Worm (Caenorhabditis elegans) whole organism, L2 larva: ENCODE data around the gene srd-69.

Experiments used
- C34F6.9 ChIP-seq: fragments of 150-350 bp; optimal IDR thresholded peaks from 2 replicates; lab custom pipeline; 2014; ENCODE audit warnings: missing biosample characterization, missing genetic modification characterization
- Y55F3AM.14 ChIP-seq: fragments of 200-800 bp; sonication (Bioruptor generic); optimal IDR thresholded peaks from 2 replicates; lab custom pipeline; 2018; ENCODE audit warnings: mild to moderate bottlenecking, missing genetic modification characterization, missing compliant biosample characterization
- alr-1 ChIP-seq: fragments of 150-350 bp; optimal IDR thresholded peaks from 2 replicates; lab custom pipeline; 2014; ENCODE audit warnings: missing biosample characterization, missing genetic modification characterization
- ama-1 ChIP-seq: fragments of 150-350 bp; optimal IDR thresholded peaks from 2 replicates; lab custom pipeline; 2018; ENCODE audit warnings: inconsistent platforms
- ceh-16 ChIP-seq: fragments of 150-350 bp; optimal IDR thresholded peaks from 2 replicates; lab custom pipeline; 2014; ENCODE audit warnings: missing biosample characterization, missing genetic modification characterization
- ceh-82 ChIP-seq: fragments of 150-350 bp; optimal IDR thresholded peaks from 2 replicates; lab custom pipeline; 2014; ENCODE audit warnings: missing biosample characterization, missing genetic modification characterization
- crh-2 ChIP-seq: sonication (generic microtip); optimal IDR thresholded peaks from 2 replicates; lab custom pipeline; 2017; ENCODE audit warnings: missing biosample characterization, missing genetic modification characterization
- dmd-4 ChIP-seq: sonication (generic microtip); optimal IDR thresholded peaks from 2 replicates; lab custom pipeline; 2017; ENCODE audit warnings: missing biosample characterization, missing genetic modification characterization
- elt-1 ChIP-seq: fragments of 150-350 bp; optimal IDR thresholded peaks from 2 replicates; lab custom pipeline; 2014; ENCODE audit warnings: missing biosample characterization, missing genetic modification characterization
- elt-3 ChIP-seq: sonication (generic microtip); optimal IDR thresholded peaks from 2 replicates; lab custom pipeline; 2017; ENCODE audit warnings: missing biosample characterization, missing genetic modification characterization
- fos-1 ChIP-seq: fragments of 150-350 bp; optimal IDR thresholded peaks from 2 replicates; lab custom pipeline; 2014; ENCODE audit warnings: missing biosample characterization, missing genetic modification characterization
- gmeb-1 ChIP-seq: fragments of 150-350 bp; optimal IDR thresholded peaks from 2 replicates; lab custom pipeline; 2014; ENCODE audit warnings: missing biosample characterization, missing genetic modification characterization
- lin-11 ChIP-seq: fragments of 150-350 bp; sonication (generic microtip); optimal IDR thresholded peaks from 2 replicates; lab custom pipeline; 2014; ENCODE audit warnings: missing biosample characterization, missing genetic modification characterization, inconsistent platforms, mixed read lengths
- lin-13 ChIP-seq: fragments of 150-350 bp; optimal IDR thresholded peaks from 2 replicates; lab custom pipeline; 2014; ENCODE audit warnings: missing biosample characterization, missing genetic modification reagents, missing genetic modification characterization
- lin-39 ChIP-seq: fragments of 150-350 bp; optimal IDR thresholded peaks from 2 replicates; lab custom pipeline; 2014; ENCODE audit warnings: missing biosample characterization, missing genetic modification reagents, missing genetic modification characterization
- lsy-2 ChIP-seq, 2 experiments: fragments of 150-350 bp in 1 of 2; sonication (generic microtip) in 1 of 2; optimal IDR thresholded peaks; 2 replicates each; lab custom pipeline; 2014 to 2017; ENCODE audit warnings: missing biosample characterization in 2 of 2, missing genetic modification characterization in 2 of 2
- mab-5 ChIP-seq: fragments of 150-350 bp; optimal IDR thresholded peaks from 2 replicates; lab custom pipeline; 2014; ENCODE audit warnings: missing biosample characterization, missing genetic modification characterization
- mbf-1 ChIP-seq: sonication (generic microtip); optimal IDR thresholded peaks from 2 replicates; lab custom pipeline; 2017; ENCODE audit warnings: missing biosample characterization, missing genetic modification characterization
- nhr-10 ChIP-seq: sonication (generic microtip); optimal IDR thresholded peaks from 2 replicates; lab custom pipeline; 2017; ENCODE audit warnings: missing biosample characterization, missing genetic modification characterization
- nhr-11 ChIP-seq: fragments of 150-350 bp; optimal IDR thresholded peaks from 2 replicates; lab custom pipeline; 2014; ENCODE audit warnings: missing biosample characterization, missing genetic modification characterization
- nhr-12 ChIP-seq: fragments of 150-350 bp; optimal IDR thresholded peaks from 2 replicates; lab custom pipeline; 2014; ENCODE audit warnings: missing biosample characterization, missing genetic modification characterization
- nhr-129 ChIP-seq: fragments of 150-350 bp; optimal IDR thresholded peaks from 2 replicates; lab custom pipeline; 2014; ENCODE audit warnings: missing biosample characterization, missing genetic modification characterization
- nhr-21 ChIP-seq: fragments of 150-350 bp; optimal IDR thresholded peaks from 2 replicates; lab custom pipeline; 2014; ENCODE audit warnings: missing biosample characterization, missing genetic modification characterization
- nhr-23 ChIP-seq: fragments of 150-350 bp; optimal IDR thresholded peaks from 2 replicates; lab custom pipeline; 2014; ENCODE audit warnings: missing biosample characterization, missing genetic modification reagents, missing genetic modification characterization
- nhr-237 ChIP-seq: fragments of 150-350 bp; optimal IDR thresholded peaks from 2 replicates; lab custom pipeline; 2014; ENCODE audit warnings: missing biosample characterization, missing genetic modification characterization
- nhr-25 ChIP-seq: fragments of 150-350 bp; sonication (generic microtip); optimal IDR thresholded peaks from 3 replicates; lab custom pipeline; 2014; ENCODE audit warnings: missing biosample characterization, missing genetic modification characterization
- nhr-6 ChIP-seq: fragments of 150-350 bp; optimal IDR thresholded peaks from 2 replicates; lab custom pipeline; 2014; ENCODE audit warnings: missing biosample characterization, missing genetic modification characterization
- nhr-77 ChIP-seq: fragments of 150-350 bp; optimal IDR thresholded peaks from 2 replicates; lab custom pipeline; 2014; ENCODE audit warnings: missing biosample characterization, missing genetic modification characterization
- sem-4 ChIP-seq: fragments of 150-350 bp; optimal IDR thresholded peaks from 2 replicates; lab custom pipeline; 2014; ENCODE audit warnings: missing biosample characterization, missing genetic modification reagents, missing genetic modification characterization
- sma-3 ChIP-seq: sonication (generic microtip); optimal IDR thresholded peaks from 2 replicates; lab custom pipeline; 2016; ENCODE audit warnings: missing genetic modification reagents, missing genetic modification characterization, missing compliant biosample characterization
- sma-9 ChIP-seq, 2 experiments: fragments of 150-350 bp in 1 of 2; sonication (generic microtip) in 1 of 2; optimal IDR thresholded peaks; 2 replicates each; lab custom pipeline; 2014 to 2016; ENCODE audit warnings: missing genetic modification characterization in 2 of 2, mild to moderate bottlenecking in 1 of 2, missing biosample characterization in 1 of 2, missing compliant biosample characterization in 1 of 2, missing genetic modification reagents in 1 of 2, moderate library complexity in 1 of 2
- snpc-4 ChIP-seq: fragments of 150-350 bp; optimal IDR thresholded peaks from 2 replicates; lab custom pipeline; 2014; ENCODE audit warnings: missing biosample characterization, missing genetic modification characterization
- unc-39 ChIP-seq: fragments of 150-350 bp; optimal IDR thresholded peaks from 2 replicates; lab custom pipeline; 2014; ENCODE audit warnings: missing biosample characterization, missing genetic modification characterization
- unc-55 ChIP-seq: fragments of 150-350 bp; sonication (generic microtip); optimal IDR thresholded peaks from 3 replicates; lab custom pipeline; 2014; ENCODE audit warnings: missing biosample characterization, missing genetic modification reagents, missing genetic modification characterization
- ztf-1 ChIP-seq: fragments of 200-800 bp; sonication (Bioruptor generic); conservative IDR thresholded peaks from 2 replicates; pipeline ENCODE4 v1.3.6; 2022; ENCODE audit warnings: missing genetic modification characterization, missing compliant biosample characterization
- ztf-11 ChIP-seq: sonication (generic microtip); optimal IDR thresholded peaks from 2 replicates; lab custom pipeline; 2017; ENCODE audit warnings: missing biosample characterization, missing genetic modification characterization
- ztf-4 ChIP-seq: fragments of 150-350 bp; optimal IDR thresholded peaks from 2 replicates; lab custom pipeline; 2014; ENCODE audit warnings: missing biosample characterization, missing genetic modification characterization

Gene srd-69

ce11 chrIII:2329336-2329735, 33.4 kb upstream of the srd-69 start, which contains the start of gene Y54F10BM.12:
Y54F10BM.12 (minus strand) TSS chrIII:2329679.
- no peak for TF ChIP-seq lsy-2 (tag; optimal IDR thresholded peaks at IDR 0.05; lab: Kevin White, UChicago)
- no peak for TF ChIP-seq nhr-10 (tag; lab: Kevin White, UChicago)
- TF ChIP-seq nhr-25 (tag; lab: Kevin White, UChicago) = no peak
- no peak for TF ChIP-seq mbf-1 (tag; lab: Kevin White, UChicago)
- TF ChIP-seq nhr-129 (tag; lab: Kevin White, UChicago) = no peak
- TF ChIP-seq lin-11 (tag; lab: Kevin White, UChicago) = no peak
- TF ChIP-seq mab-5 (tag; lab: Kevin White, UChicago) = no peak
- no peak for TF ChIP-seq snpc-4 (tag; lab: Kevin White, UChicago)
- TF ChIP-seq dmd-4 (tag; lab: Kevin White, UChicago) = no peak
- no peak for TF ChIP-seq ztf-11
- TF ChIP-seq C34F6.9 (tag; lab: Kevin White, UChicago) = no peak
- no peak for TF ChIP-seq Y55F3AM.14
- TF ChIP-seq fos-1 (tag; lab: Kevin White, UChicago) = no peak
- no peak for TF ChIP-seq elt-1 (tag; lab: Kevin White, UChicago)
- TF ChIP-seq ama-1 (lab: Kevin White, UChicago) = no peak
- no peak for TF ChIP-seq nhr-77 (tag; lab: Kevin White, UChicago)

ce11 chrIII:2330389-2330788, 32.4 kb upstream of the srd-69 start:
- no peak for TF ChIP-seq snpc-4 (tag; lab: Kevin White, UChicago)
- TF ChIP-seq lin-11 (tag; lab: Kevin White, UChicago) = no peak
- no peak for TF ChIP-seq nhr-23 (tag; lab: Kevin White, UChicago)
- TF ChIP-seq nhr-237 (tag; lab: Kevin White, UChicago) = no peak
- TF ChIP-seq lsy-2 (tag; optimal IDR thresholded peaks at IDR 0.05; lab: Kevin White, UChicago) = no peak
- no peak for TF ChIP-seq ama-1 (lab: Kevin White, UChicago)
- no peak for TF ChIP-seq ceh-16 (tag; lab: Kevin White, UChicago)
- no peak for TF ChIP-seq nhr-12 (tag; lab: Kevin White, UChicago)
- TF ChIP-seq elt-3 (tag; lab: Kevin White, UChicago) = no peak

ce11 chrIII:2331033-2331625, 31.6 kb upstream of the srd-69 start, which contains the start of the genes Y54F10BM.13 and ppm-1.D:
Y54F10BM.13 (minus strand) TSS chrIII:2331083.
ppm-1.D (plus strand) TSS chrIII:2331572.
- TF ChIP-seq unc-55 (GFP tag; lab: Kevin White, UChicago) = peak; percentile 21
- peak; percentile 11 for TF ChIP-seq fos-1 (tag; lab: Kevin White, UChicago)
- no peak for TF ChIP-seq ceh-82 (tag; lab: Kevin White, UChicago)
- TF ChIP-seq sma-3 = no peak
- TF ChIP-seq nhr-129 (tag; lab: Kevin White, UChicago) = peak; percentile 6
- peak in 1 of 2 experiments; percentile 50 for TF ChIP-seq lsy-2 (tag; optimal IDR thresholded peaks at IDR 0.05; lab: Kevin White, UChicago)
- TF ChIP-seq C34F6.9 (tag; lab: Kevin White, UChicago) = peak; percentile 8
- peak; percentile 87 for TF ChIP-seq gmeb-1
- TF ChIP-seq ztf-1 (GFP tag; lab: Robert Waterston, UW) = no peak
- TF ChIP-seq lin-13 = peak; percentile 53

- TF ChIP-seq crh-2 (tag; lab: Kevin White, UChicago) = no peak
- no peak for TF ChIP-seq gmeb-1
- no peak for TF ChIP-seq nhr-237 (tag; lab: Kevin White, UChicago)
- TF ChIP-seq nhr-6 (tag; lab: Kevin White, UChicago) = no peak
- no peak for TF ChIP-seq ztf-1 (GFP tag; lab: Robert Waterston, UW)
- TF ChIP-seq nhr-129 (tag; lab: Kevin White, UChicago) = no peak
- TF ChIP-seq elt-1 (tag; lab: Kevin White, UChicago) = no peak
- no peak for TF ChIP-seq unc-55 (GFP tag; lab: Kevin White, UChicago)
- no peak for TF ChIP-seq ztf-4 (tag; lab: Kevin White, UChicago)
- TF ChIP-seq lin-39 = no peak
- TF ChIP-seq nhr-21 = no peak
- no peak for TF ChIP-seq ztf-11
- TF ChIP-seq lin-13 = no peak
- no peak for TF ChIP-seq fos-1 (tag; lab: Kevin White, UChicago)
These were observed 19.5 kb upstream of the srd-69 start, which contains the start of gene phf-5 for ce11 chrIII:2343273-2343672. phf-5 (plus strand) TSS chrIII:2343573.

ce11 chrIII:2347291-2347690, 15.5 kb upstream of the srd-69 start, which contains the start of gene gip-1:
gip-1 (plus strand) TSS chrIII:2347591.
- TF ChIP-seq gmeb-1 = no peak
- no peak for TF ChIP-seq Y55F3AM.14
- TF ChIP-seq unc-39 = no peak
- no peak for TF ChIP-seq ceh-16 (tag; lab: Kevin White, UChicago)
- no peak for TF ChIP-seq ama-1 (lab: Kevin White, UChicago)
- no peak for TF ChIP-seq sem-4 (tag; lab: Kevin White, UChicago)
- TF ChIP-seq elt-3 (tag; lab: Kevin White, UChicago) = no peak
- TF ChIP-seq nhr-21 = no peak
- TF ChIP-seq alr-1 (tag; lab: Kevin White, UChicago) = no peak
- no peak for TF ChIP-seq crh-2 (tag; lab: Kevin White, UChicago)
- no peak for TF ChIP-seq nhr-77 (tag; lab: Kevin White, UChicago)
- no peak for TF ChIP-seq lin-11 (tag; lab: Kevin White, UChicago)
- no peak for TF ChIP-seq sma-9 (GFP tag; optimal IDR thresholded peaks at IDR 0.05; lab: Kevin White, UChicago)
- no peak for TF ChIP-seq sma-9 (tag; optimal IDR thresholded peaks at IDR 0.05; lab: Kevin White, UChicago)
- TF ChIP-seq nhr-237 (tag; lab: Kevin White, UChicago) = no peak
- TF ChIP-seq nhr-11 (tag; lab: Kevin White, UChicago) = no peak
